Worm (Caenorhabditis elegans) whole organism, young adult: ENCODE measurements around the gene C29A12.6.

ENCODE experiments used
- B0019.2 ChIP-seq: fragments of 200-800 bp; sonication (Bioruptor generic); conservative IDR thresholded peaks from 2 replicates; pipeline ENCODE4 v1.3.6; 2022; ENCODE audit warnings: missing genetic modification reagents, missing genetic modification characterization, missing compliant biosample characterization
- B0035.1 ChIP-seq: sonication (generic microtip); optimal IDR thresholded peaks from 2 replicates; lab custom pipeline; 2016; ENCODE audit warnings: missing genetic modification characterization, mild to moderate bottlenecking, missing compliant biosample characterization, missing genotype, missing genetic modification reagents
- C17E4.6 ChIP-seq: fragments of 200-800 bp; sonication (Bioruptor generic); IDR thresholded peaks from 2 replicates; pipeline ENCODE4 v1.3.6; 2022; ENCODE audit warnings: missing genetic modification reagents, missing genetic modification characterization, missing compliant biosample characterization
- F10E7.11 ChIP-seq: sonication (generic microtip); optimal IDR thresholded peaks from 2 replicates; lab custom pipeline; 2017; ENCODE audit warnings: mild to moderate bottlenecking, missing genetic modification characterization, moderate library complexity, missing compliant biosample characterization
- F22D6.2 ChIP-seq: sonication (generic microtip); optimal IDR thresholded peaks from 2 replicates; lab custom pipeline; 2016; ENCODE audit warnings: mild to moderate bottlenecking, missing genetic modification characterization, missing compliant biosample characterization
- F33H1.4 ChIP-seq: fragments of 200-800 bp; sonication (Bioruptor generic); IDR thresholded peaks from 2 replicates; pipeline ENCODE4 v1.3.6; 2022; ENCODE audit warnings: missing genetic modification reagents, missing genetic modification characterization, missing compliant biosample characterization
- F39B2.1 ChIP-seq: fragments of 200-800 bp; sonication (Bioruptor generic); IDR thresholded peaks from 2 replicates; pipeline ENCODE4 v1.3.6; 2022; ENCODE audit warnings: missing genetic modification reagents, missing genetic modification characterization, missing compliant biosample characterization
- F55B11.4 ChIP-seq: sonication (generic microtip); optimal IDR thresholded peaks from 2 replicates; lab custom pipeline; 2016; ENCODE audit warnings: missing compliant biosample characterization, missing genetic modification characterization, borderline replicate concordance; ENCODE audit not compliant: insufficient read depth
- F57C9.4 ChIP-seq: sonication (generic microtip); optimal IDR thresholded peaks from 2 replicates; lab custom pipeline; 2017; ENCODE audit warnings: mild to moderate bottlenecking, missing genetic modification characterization, missing compliant biosample characterization
- K11D2.4 ChIP-seq: fragments of 200-800 bp; sonication (Bioruptor generic); IDR thresholded peaks from 2 replicates; pipeline ENCODE4 v1.3.6; 2022; ENCODE audit warnings: missing genetic modification reagents, missing genetic modification characterization, missing compliant biosample characterization
- T07F8.4 ChIP-seq: sonication (generic microtip); optimal IDR thresholded peaks from 2 replicates; lab custom pipeline; 2016; ENCODE audit warnings: mild to moderate bottlenecking, missing genetic modification characterization, moderate library complexity, missing compliant biosample characterization
- Y56A3A.18 ChIP-seq: fragments of 200-800 bp; sonication (Bioruptor generic); IDR thresholded peaks from 2 replicates; pipeline ENCODE4 v1.3.6; 2022; ENCODE audit warnings: missing genetic modification reagents, missing genetic modification characterization, missing compliant biosample characterization
- Y79H2A.3 ChIP-seq: fragments of 200-800 bp; sonication (Bioruptor generic); conservative IDR thresholded peaks from 2 replicates; pipeline ENCODE4 v1.3.6; 2022; ENCODE audit warnings: missing genetic modification reagents, missing genetic modification characterization, missing compliant biosample characterization
- ZK185.1 ChIP-seq: sonication (generic microtip); optimal IDR thresholded peaks from 2 replicates; lab custom pipeline; 2016; ENCODE audit warnings: mild to moderate bottlenecking, missing genetic modification characterization, missing compliant biosample characterization; ENCODE audit not compliant: poor library complexity, severe bottlenecking
- aptf-3 ChIP-seq: fragments of 200-800 bp; sonication (Bioruptor generic); IDR thresholded peaks from 2 replicates; pipeline ENCODE4 v1.3.6; 2022; ENCODE audit warnings: missing genetic modification characterization, missing compliant biosample characterization
- atf-7 ChIP-seq: sonication (generic microtip); optimal IDR thresholded peaks from 2 replicates; lab custom pipeline; 2017; ENCODE audit warnings: mild to moderate bottlenecking, missing genetic modification characterization, missing compliant biosample characterization
- athp-1 ChIP-seq: sonication (generic microtip); optimal IDR thresholded peaks from 2 replicates; lab custom pipeline; 2017; ENCODE audit warnings: mild to moderate bottlenecking, missing genetic modification characterization, missing compliant biosample characterization
- attf-3 ChIP-seq: fragments of 200-800 bp; sonication (Bioruptor generic); conservative IDR thresholded peaks from 2 replicates; pipeline ENCODE4 v1.3.6; 2022; ENCODE audit warnings: missing genetic modification reagents, missing genetic modification characterization, missing compliant biosample characterization
- attf-5 ChIP-seq: fragments of 200-800 bp; sonication (Bioruptor generic); optimal IDR thresholded peaks from 2 replicates; lab custom pipeline; 2018; ENCODE audit warnings: mild to moderate bottlenecking, missing genetic modification characterization, missing compliant biosample characterization
- attf-6 ChIP-seq: fragments of 200-800 bp; sonication (Bioruptor generic); IDR thresholded peaks from 2 replicates; pipeline ENCODE4 v1.3.6; 2022; ENCODE audit warnings: missing genetic modification reagents, missing genetic modification characterization, missing compliant biosample characterization
- ccch-3 ChIP-seq: fragments of 200-800 bp; sonication (Bioruptor generic); optimal IDR thresholded peaks from 2 replicates; lab custom pipeline; 2018; ENCODE audit warnings: mild to moderate bottlenecking, missing genetic modification characterization, missing compliant biosample characterization
- cebp-1 ChIP-seq, 2 experiments: fragments of 200-800 bp in 1 of 2; sonication (Bioruptor generic) in 1 of 2; sonication (generic microtip) in 1 of 2; IDR thresholded peaks in 1 of 2; optimal IDR thresholded peaks in 1 of 2; 2 replicates each; pipeline versions ENCODE4 v1.3.6 to Lab custom; 2017 to 2022; ENCODE audit warnings: missing compliant biosample characterization in 2 of 2, missing genetic modification characterization in 2 of 2, mild to moderate bottlenecking in 1 of 2, missing genetic modification reagents in 1 of 2, moderate library complexity in 1 of 2
- die-1 ChIP-seq: sonication (generic microtip); optimal IDR thresholded peaks from 2 replicates; lab custom pipeline; 2016; ENCODE audit warnings: missing genotype, mild to moderate bottlenecking, missing genetic modification characterization, missing compliant biosample characterization
- egl-18 ChIP-seq: fragments of 200-800 bp; sonication (Bioruptor generic); IDR thresholded peaks from 2 replicates; pipeline ENCODE4 v1.3.6; 2022; ENCODE audit warnings: missing genetic modification reagents, missing genetic modification characterization, missing compliant biosample characterization
- egl-44 ChIP-seq: fragments of 200-800 bp; sonication (Bioruptor generic); IDR thresholded peaks from 2 replicates; pipeline ENCODE4 v1.3.6; 2022; ENCODE audit warnings: missing genetic modification reagents, missing genetic modification characterization, missing compliant biosample characterization
- ets-4 ChIP-seq: fragments of 200-800 bp; sonication (Bioruptor generic); optimal IDR thresholded peaks from 2 replicates; lab custom pipeline; 2018; ENCODE audit warnings: mild to moderate bottlenecking, missing genetic modification characterization, missing compliant biosample characterization
- fkh-3 ChIP-seq: sonication (generic microtip); optimal IDR thresholded peaks from 2 replicates; lab custom pipeline; 2016; ENCODE audit warnings: mild to moderate bottlenecking, missing genetic modification characterization, missing compliant biosample characterization
- hlh-26 ChIP-seq: fragments of 200-800 bp; sonication (Bioruptor generic); conservative IDR thresholded peaks from 2 replicates; pipeline ENCODE4 v1.3.6; 2022; ENCODE audit warnings: missing genetic modification reagents, missing genetic modification characterization, missing compliant biosample characterization
- let-607 ChIP-seq, 2 experiments: fragments of 200-800 bp in 1 of 2; sonication (Bioruptor generic) in 1 of 2; sonication (generic microtip) in 1 of 2; optimal IDR thresholded peaks; 2 replicates each; lab custom pipeline; 2016 to 2018; ENCODE audit warnings: mild to moderate bottlenecking in 2 of 2, missing compliant biosample characterization in 2 of 2, missing genetic modification characterization in 2 of 2, moderate library complexity in 2 of 2, missing genotype in 1 of 2
- lin-54 ChIP-seq: fragments of 200-800 bp; sonication (Bioruptor generic); optimal IDR thresholded peaks from 2 replicates; lab custom pipeline; 2018; ENCODE audit warnings: mild to moderate bottlenecking, missing genetic modification characterization, missing compliant biosample characterization
- lir-1 ChIP-seq: fragments of 200-800 bp; sonication (Bioruptor generic); conservative IDR thresholded peaks from 2 replicates; pipeline ENCODE4 v1.3.6; 2022; ENCODE audit warnings: missing genetic modification reagents, missing genetic modification characterization, missing compliant biosample characterization
- lsl-1 ChIP-seq: fragments of 200-800 bp; sonication (Bioruptor generic); optimal IDR thresholded peaks from 2 replicates; lab custom pipeline; 2018; ENCODE audit warnings: mild to moderate bottlenecking, missing genetic modification characterization, moderate library complexity, missing compliant biosample characterization
- madf-6 ChIP-seq: fragments of 200-800 bp; sonication (Bioruptor generic); IDR thresholded peaks from 2 replicates; pipeline ENCODE4 v1.3.6; 2022; ENCODE audit warnings: missing genetic modification reagents, missing genetic modification characterization, missing compliant biosample characterization
- madf-8 ChIP-seq: fragments of 200-800 bp; sonication (Bioruptor generic); conservative IDR thresholded peaks from 2 replicates; pipeline ENCODE4 v1.3.6; 2022; ENCODE audit warnings: missing genetic modification reagents, missing genetic modification characterization, missing compliant biosample characterization
- mes-4 ChIP-seq: sonication (generic microtip); optimal IDR thresholded peaks from 2 replicates; lab custom pipeline; 2016; ENCODE audit warnings: missing genotype, missing genetic modification characterization, missing compliant biosample characterization
- nfya-2 ChIP-seq: fragments of 200-800 bp; sonication (Bioruptor generic); IDR thresholded peaks from 2 replicates; pipeline ENCODE4 v1.3.6; 2022; ENCODE audit warnings: missing genetic modification reagents, missing genetic modification characterization, missing compliant biosample characterization
- nhr-90 ChIP-seq: sonication (generic microtip); optimal IDR thresholded peaks from 2 replicates; lab custom pipeline; 2016; ENCODE audit warnings: missing genotype, mild to moderate bottlenecking, missing genetic modification characterization, missing compliant biosample characterization
- pbrm-1 ChIP-seq: fragments of 200-800 bp; sonication (Bioruptor generic); IDR thresholded peaks from 2 replicates; pipeline ENCODE4 v1.3.6; 2022; ENCODE audit warnings: missing genetic modification reagents, missing genetic modification characterization, missing compliant biosample characterization
- pha-4 ChIP-seq: fragments of 150-350 bp; sonication (generic microtip); optimal IDR thresholded peaks from 2 replicates; lab custom pipeline; 2014; ENCODE audit warnings: missing biosample characterization, missing genetic modification reagents, missing genetic modification characterization
- sdz-38 ChIP-seq: sonication (generic microtip); optimal IDR thresholded peaks from 2 replicates; lab custom pipeline; 2016; ENCODE audit warnings: missing genotype, missing genetic modification characterization, missing compliant biosample characterization
- sea-2 ChIP-seq: fragments of 200-800 bp; sonication (Bioruptor generic); IDR thresholded peaks from 2 replicates; pipeline ENCODE4 v1.3.6; 2022; ENCODE audit warnings: missing genetic modification characterization, missing compliant biosample characterization
- snpc-1.1 ChIP-seq: sonication (generic microtip); optimal IDR thresholded peaks from 2 replicates; lab custom pipeline; 2017; ENCODE audit warnings: missing genetic modification characterization, mild to moderate bottlenecking, missing compliant biosample characterization, antibody characterized with exemption, moderate library complexity, missing genotype, missing genetic modification reagents; ENCODE audit not compliant: insufficient read depth
- tbx-9 ChIP-seq: sonication (generic microtip); optimal IDR thresholded peaks from 2 replicates; lab custom pipeline; 2016; ENCODE audit warnings: borderline replicate concordance, missing genetic modification characterization, inconsistent platforms, missing compliant biosample characterization
- tlf-1 ChIP-seq: fragments of 200-800 bp; sonication (Bioruptor generic); optimal IDR thresholded peaks from 2 replicates; lab custom pipeline; 2018; ENCODE audit warnings: mild to moderate bottlenecking, missing genetic modification characterization, missing compliant biosample characterization
- unc-62 ChIP-seq: fragments of 150-350 bp; optimal IDR thresholded peaks from 2 replicates; lab custom pipeline; 2014; ENCODE audit warnings: missing biosample characterization, missing genetic modification reagents, missing genetic modification characterization
- xnd-1 ChIP-seq: sonication (generic microtip); optimal IDR thresholded peaks from 2 replicates; lab custom pipeline; 2016; ENCODE audit warnings: missing genotype, missing genetic modification reagents, missing genetic modification characterization, missing compliant biosample characterization
- zfh-2 ChIP-seq: fragments of 200-800 bp; sonication (Bioruptor generic); conservative IDR thresholded peaks from 2 replicates; pipeline ENCODE4 v1.3.6; 2022; ENCODE audit warnings: missing genetic modification reagents, missing genetic modification characterization, missing compliant biosample characterization
- ztf-22 ChIP-seq: fragments of 200-800 bp; sonication (Bioruptor generic); optimal IDR thresholded peaks from 2 replicates; lab custom pipeline; 2018; ENCODE audit warnings: mild to moderate bottlenecking, missing genetic modification characterization, moderate library complexity, missing compliant biosample characterization

The C29A12.6 gene

ce11 chrV:10855363-10855762 is 8.4 kb downstream of the C29A12.6 start:
- TF ChIP-seq ccch-3 (GFP tag; lab: Kevin White, UChicago): no peak
- no peak for TF ChIP-seq attf-5 (GFP tag; lab: Kevin White, UChicago)
- no peak for TF ChIP-seq fkh-3 (tag; lab: Kevin White, UChicago)
- TF ChIP-seq ets-4 (GFP tag; lab: Kevin White, UChicago): peak; percentile 93
- no peak for TF ChIP-seq mes-4 (tag; lab: Kevin White, UChicago)
- TF ChIP-seq zfh-2 (GFP tag; lab: Robert Waterston, UW): 0 out of 2 replicates have a peak, but pooled peaks have one; percentile 18
- TF ChIP-seq let-607 (tag; optimal IDR thresholded peaks at IDR 0.05; lab: Kevin White, UChicago): no peak
- TF ChIP-seq Y79H2A.3 (GFP tag; lab: Robert Waterston, UW): no peak
- no peak for TF ChIP-seq F57C9.4 (tag; lab: Kevin White, UChicago)
- TF ChIP-seq cebp-1 (GFP tag; IDR thresholded peaks at IDR 0.05; lab: Robert Waterston, UW): no peak
- TF ChIP-seq cebp-1 (tag; optimal IDR thresholded peaks at IDR 0.05; lab: Kevin White, UChicago): peak; percentile 40
- TF ChIP-seq T07F8.4 (tag; lab: Kevin White, UChicago): no peak
- TF ChIP-seq pbrm-1: 0 out of 2 replicates have a peak, but pooled peaks have one; percentile 6
- TF ChIP-seq F22D6.2 (tag; lab: Kevin White, UChicago): no peak
- TF ChIP-seq sdz-38 (tag; lab: Kevin White, UChicago): no peak
- no peak for TF ChIP-seq tbx-9
- TF ChIP-seq atf-7 (tag; lab: Kevin White, UChicago): peak; percentile 59
- no peak for TF ChIP-seq sea-2 (GFP tag; lab: Robert Waterston, UW)
- TF ChIP-seq B0019.2 (GFP tag; lab: Robert Waterston, UW): no peak
- TF ChIP-seq hlh-26: no peak
- peak; percentile 77 for TF ChIP-seq unc-62
- no peak for TF ChIP-seq pha-4 (tag; lab: Kevin White, UChicago)
- TF ChIP-seq madf-6 (GFP tag; lab: Robert Waterston, UW): no peak
- no peak for TF ChIP-seq F10E7.11 (tag; lab: Kevin White, UChicago)
- TF ChIP-seq F39B2.1: no peak
- TF ChIP-seq snpc-1.1 (tag; lab: Kevin White, UChicago): no peak
- TF ChIP-seq aptf-3: no peak
- TF ChIP-seq die-1: no peak
- TF ChIP-seq B0035.1 (tag; lab: Kevin White, UChicago): no peak
- no peak for TF ChIP-seq F55B11.4 (tag; lab: Kevin White, UChicago)
- TF ChIP-seq egl-18 (GFP tag; lab: Robert Waterston, UW): no peak
- no peak for TF ChIP-seq Y56A3A.18
- TF ChIP-seq egl-44 (GFP tag; lab: Robert Waterston, UW): no peak
- TF ChIP-seq ztf-22 (GFP tag; lab: Kevin White, UChicago): peak; percentile 84
- TF ChIP-seq athp-1 (tag; lab: Kevin White, UChicago): no peak
- no peak for TF ChIP-seq xnd-1
- TF ChIP-seq lir-1: no peak
- TF ChIP-seq lsl-1 (GFP tag; lab: Kevin White, UChicago): no peak
- no peak for TF ChIP-seq C17E4.6 (GFP tag; lab: Robert Waterston, UW)
- TF ChIP-seq madf-8 (GFP tag; lab: Robert Waterston, UW): no peak
- TF ChIP-seq nfya-2 (GFP tag; lab: Robert Waterston, UW): no peak
- no peak for TF ChIP-seq K11D2.4 (GFP tag; lab: Robert Waterston, UW)
- no peak for TF ChIP-seq attf-3 (GFP tag; lab: Robert Waterston, UW)
- TF ChIP-seq lin-54 (GFP tag; lab: Kevin White, UChicago): no peak
- TF ChIP-seq attf-6 (GFP tag; lab: Robert Waterston, UW): no peak
- peak; percentile 62 for TF ChIP-seq nhr-90 (tag; lab: Kevin White, UChicago)
- no peak for TF ChIP-seq F33H1.4
- no peak for TF ChIP-seq tlf-1 (GFP tag; lab: Kevin White, UChicago)
- no peak for TF ChIP-seq ZK185.1 (tag; lab: Kevin White, UChicago)
